Worm (Caenorhabditis elegans) whole organism, young adult: Measurements from ENCODE around the gene ops-1.

ENCODE experiments used
- athp-1 ChIP-seq: sonication (generic microtip); optimal IDR thresholded peaks from 2 replicates; lab custom pipeline; 2017; ENCODE audit warnings: mild to moderate bottlenecking, missing genetic modification characterization, missing compliant biosample characterization
- chd-7 ChIP-seq: sonication (generic microtip); optimal IDR thresholded peaks from 2 replicates; lab custom pipeline; 2016; ENCODE audit warnings: mild to moderate bottlenecking, missing genetic modification characterization, moderate library complexity, missing compliant biosample characterization
- him-1 ChIP-seq: sonication (generic microtip); optimal IDR thresholded peaks from 2 replicates; lab custom pipeline; 2016; ENCODE audit warnings: missing genotype, missing genetic modification reagents, missing genetic modification characterization, missing compliant biosample characterization
- pha-4 ChIP-seq: fragments of 150-350 bp; sonication (generic microtip); optimal IDR thresholded peaks from 2 replicates; lab custom pipeline; 2014; ENCODE audit warnings: missing biosample characterization, missing genetic modification reagents, missing genetic modification characterization
- unc-62 ChIP-seq: fragments of 150-350 bp; optimal IDR thresholded peaks from 2 replicates; lab custom pipeline; 2014; ENCODE audit warnings: missing biosample characterization, missing genetic modification reagents, missing genetic modification characterization

ce11 chrIV:6248486-6248885 lies 35.7 kb downstream of the ops-1 start, which contains the start of gene acox-3:
- TF ChIP-seq him-1 (tag; lab: Kevin White, UChicago) (no peak), chd-7 (no peak), unc-62 (GFP tag; lab: Kevin White, UChicago) (no peak), athp-1 (no peak), pha-4 (tag; lab: Kevin White, UChicago) (no peak)
